Worm (Caenorhabditis elegans): Measurements from ENCODE around the gene K09C4.9.
A peak's percentile ranks its signal among the peaks of the same experiment; 100 is the strongest.

K09C4.9 gene

ce11 chrX:3247768-3248167, 23.8 kb downstream of the K09C4.9 start:
- TF ChIP-seq ekl-4 (GFP tag; IDR thresholded peaks at IDR 0.05) = no peak
- peak; percentile 67 for TF ChIP-seq zfh-2 (GFP tag; conservative IDR thresholded peaks at IDR 0.05)

DNA sequence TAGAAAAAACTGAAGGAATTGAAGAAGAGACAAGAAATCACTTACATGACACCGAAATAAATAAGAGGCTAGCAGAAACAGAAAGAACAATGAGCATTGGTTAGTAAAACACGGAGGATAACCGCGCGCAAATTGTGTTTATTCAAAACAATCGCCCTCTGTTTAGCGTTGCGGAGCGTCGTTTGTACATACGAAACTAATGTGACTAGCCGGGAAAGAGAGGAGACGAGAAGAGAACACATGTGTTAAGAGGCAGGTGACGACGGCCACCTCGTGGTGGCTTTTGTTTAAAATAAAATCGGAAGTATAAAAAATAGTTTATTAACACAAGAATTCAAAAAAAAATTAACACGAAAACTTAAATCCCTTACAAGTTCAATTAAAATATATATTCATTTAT, 25.8 kb downstream of the K09C4.9 start, which contains the start of gene F40F4.7:
Gene F40F4.7 (minus strand): TSS at position 122 of the 400 bp plus-strand sequence.
- TF ChIP-seq somi-1 (GFP tag; optimal IDR thresholded peaks at IDR 0.05) = peak; percentile 27
- TF ChIP-seq lin-54 (GFP tag; optimal IDR thresholded peaks at IDR 0.05) = peak; percentile 3
- peak; percentile 5 for TF ChIP-seq pha-4 (tag; optimal IDR thresholded peaks at IDR 0.05)
- peak; percentile 3 for TF ChIP-seq madf-10 (tag; optimal IDR thresholded peaks at IDR 0.05)
- peak; percentile 43 for TF ChIP-seq attf-5 (GFP tag; optimal IDR thresholded peaks at IDR 0.05)
- TF ChIP-seq nfyb-1 (GFP tag; IDR thresholded peaks at IDR 0.05) = peak; percentile 60; the same call in 1 of the 2 replicates
- no peak for TF ChIP-seq F55B11.4 (tag; optimal IDR thresholded peaks at IDR 0.05; ENCODE audit: borderline replicate concordance, insufficient read depth)
- peak; percentile 3 for TF ChIP-seq tbp1 (GFP tag; optimal IDR thresholded peaks at IDR 0.05)
- TF ChIP-seq Y53G8AR.9 (GFP tag; conservative IDR thresholded peaks at IDR 0.05) = 0 out of 2 replicates have a peak, but pooled peaks have one; percentile 39
- TF ChIP-seq D2030.7 (GFP tag; IDR thresholded peaks at IDR 0.05) = no peak
- TF ChIP-seq F23B12.7 (tag; optimal IDR thresholded peaks at IDR 0.05; ENCODE audit: insufficient read depth) = peak; percentile 45
- no peak for TF ChIP-seq cebp-1 (GFP tag; IDR thresholded peaks at IDR 0.05)
- TF ChIP-seq cebp-1 (tag; optimal IDR thresholded peaks at IDR 0.05) = peak; percentile 61
- TF ChIP-seq nhr-80 (tag; optimal IDR thresholded peaks at IDR 0.05) = peak; percentile 69
- TF ChIP-seq hmg-1.2 (GFP tag; IDR thresholded peaks at IDR 0.05) = 0 out of 2 replicates have a peak, but pooled peaks have one; percentile 7
- peak; percentile 91 for TF ChIP-seq attf-3 (GFP tag; conservative IDR thresholded peaks at IDR 0.05)
- TF ChIP-seq Y67H2A.10 (GFP tag; conservative IDR thresholded peaks at IDR 0.05) = no peak
- TF ChIP-seq ceh-27 (GFP tag; optimal IDR thresholded peaks at IDR 0.05) = peak; percentile 32
- TF ChIP-seq lin-40 (tag; optimal IDR thresholded peaks at IDR 0.05) = peak; percentile 53
- no peak for TF ChIP-seq xnd-1 (tag; optimal IDR thresholded peaks at IDR 0.05)
- no peak for TF ChIP-seq unc-62 (GFP tag; optimal IDR thresholded peaks at IDR 0.05)
- TF ChIP-seq dox-1 (GFP tag; IDR thresholded peaks at IDR 0.05) = 0 out of 2 replicates have a peak, but pooled peaks have one; percentile 12

DNA sequence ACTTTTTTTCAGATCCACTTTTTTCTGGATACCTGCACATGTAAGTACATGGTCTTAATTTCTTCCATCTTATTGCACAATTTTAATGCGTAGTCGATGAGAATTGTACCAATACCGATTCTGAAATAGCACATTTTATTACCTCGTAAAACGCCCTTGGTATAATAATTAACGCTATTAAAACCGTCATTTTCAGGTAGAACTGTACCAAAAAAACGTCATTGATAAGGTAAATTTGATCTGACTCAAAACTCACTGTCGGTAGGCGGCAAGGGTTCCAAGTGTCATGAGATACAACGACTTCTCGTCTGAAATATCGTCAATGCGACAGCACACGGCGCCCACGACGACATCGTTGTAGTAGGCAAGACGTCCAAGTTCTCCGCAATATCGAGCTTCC, 27.2 kb downstream of the K09C4.9 start:
- TF ChIP-seq nhr-80 (tag; optimal IDR thresholded peaks at IDR 0.05) = peak; percentile 18
- TF ChIP-seq snpc-1.3 (tag; optimal IDR thresholded peaks at IDR 0.05; ENCODE audit: insufficient read depth) = no peak

DNA sequence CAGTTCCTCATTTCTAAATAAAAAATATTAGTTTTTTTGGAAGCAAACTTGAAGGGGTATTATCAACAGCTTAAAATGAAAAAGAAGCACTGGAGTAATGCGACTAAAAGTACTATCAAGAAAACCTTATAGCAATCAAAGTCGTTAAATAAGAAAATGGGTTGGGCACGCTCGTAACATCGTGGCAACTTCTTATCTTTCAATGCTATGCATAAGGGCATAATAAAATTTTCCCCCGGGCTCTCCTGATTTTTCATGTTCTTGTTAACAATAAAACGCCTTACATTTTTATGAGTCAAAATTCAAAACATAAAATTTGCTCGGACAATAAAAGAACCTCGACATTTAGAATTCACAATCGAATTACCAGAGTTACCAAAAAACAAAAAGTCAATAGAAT, 28.0 kb downstream of the K09C4.9 start, which contains the start of gene irg-7:
Gene irg-7 (minus strand): TSS at position 23 of the 400 bp plus-strand sequence.
- TF ChIP-seq sdz-38 (tag; optimal IDR thresholded peaks at IDR 0.05) (no peak), F10E7.11 (tag; optimal IDR thresholded peaks at IDR 0.05) (no peak), nhr-80 (tag; optimal IDR thresholded peaks at IDR 0.05) (peak; percentile 21)

DNA sequence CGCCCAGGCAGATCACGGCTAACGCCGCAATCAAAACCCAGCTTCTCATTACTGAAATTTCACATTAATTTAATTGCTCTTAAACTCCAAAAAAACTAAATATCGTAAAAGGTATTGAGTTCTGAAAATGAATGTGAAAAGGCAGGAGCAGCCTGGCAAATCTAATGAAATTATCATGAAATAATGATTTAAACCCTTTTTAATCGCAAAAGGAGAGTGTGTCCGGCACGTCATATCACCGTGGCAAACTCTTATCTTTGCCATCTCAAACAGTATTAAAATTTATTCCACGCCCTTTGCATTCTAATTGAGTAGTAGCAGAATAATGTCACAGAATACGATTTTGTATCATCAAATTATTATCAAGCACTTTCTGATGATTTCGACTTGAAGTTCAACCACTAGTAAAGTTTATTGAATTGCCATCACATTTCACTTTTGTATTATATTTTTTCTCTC, 36.2 kb downstream of the K09C4.9 start, which contains the start of gene F28B4.3:
Gene F28B4.3 (minus strand): TSS at position 51 of the 459 bp plus-strand sequence.
- TF ChIP-seq aptf-2 (GFP tag; conservative IDR thresholded peaks at IDR 0.05) = no peak
- TF ChIP-seq ztf-28 (GFP tag; IDR thresholded peaks at IDR 0.05) = no peak
- TF ChIP-seq snpc-3.4 (tag; optimal IDR thresholded peaks at IDR 0.05) = no peak
- no peak for TF ChIP-seq sdz-38 (tag; optimal IDR thresholded peaks at IDR 0.05)
- no peak for TF ChIP-seq dpff-1 (tag; optimal IDR thresholded peaks at IDR 0.05)
- TF ChIP-seq lir-1 (GFP tag; conservative IDR thresholded peaks at IDR 0.05) = no peak
- TF ChIP-seq gei-17 (GFP tag; optimal IDR thresholded peaks at IDR 0.05) = no peak
- no peak for TF ChIP-seq chd-7 (tag; optimal IDR thresholded peaks at IDR 0.05)
- no peak for TF ChIP-seq Y67H2A.10 (GFP tag; conservative IDR thresholded peaks at IDR 0.05)
- TF ChIP-seq dox-1 (GFP tag; IDR thresholded peaks at IDR 0.05) = 0 out of 2 replicates have a peak, but pooled peaks have one; percentile 27
- no peak for TF ChIP-seq nhr-27 (tag; optimal IDR thresholded peaks at IDR 0.05)
- TF ChIP-seq rcor-1 (GFP tag; IDR thresholded peaks at IDR 0.05) = no peak
- TF ChIP-seq F10E7.11 (tag; optimal IDR thresholded peaks at IDR 0.05) = no peak
- TF ChIP-seq B0336.3 (GFP tag; IDR thresholded peaks at IDR 0.05) = no peak
- no peak for TF ChIP-seq lin-35 (GFP tag; optimal IDR thresholded peaks at IDR 0.05)
- TF ChIP-seq C17E4.6 (GFP tag; IDR thresholded peaks at IDR 0.05) = no peak
- TF ChIP-seq nhr-80 (tag; optimal IDR thresholded peaks at IDR 0.05) = peak; percentile 96
- no peak for TF ChIP-seq him-1 (tag; optimal IDR thresholded peaks at IDR 0.05)
- TF ChIP-seq ets-4 (GFP tag; optimal IDR thresholded peaks at IDR 0.05) = peak; percentile 54
